Fruit fly (Drosophila melanogaster) whole organism, embryonic: ENCODE data around the gene CG6511.

Experiments
- Abd-B ChIP-seq: fragments of 200-800 bp; sonication (Bioruptor generic); optimal IDR thresholded peaks from 2 replicates; lab custom pipeline; 2018; ENCODE audit warnings: missing biosample characterization, mild to moderate bottlenecking, missing genetic modification characterization, moderate library complexity
- CG10321 ChIP-seq: fragments of 200-800 bp; sonication (Bioruptor generic); IDR thresholded peaks from 2 replicates; pipeline ENCODE4 v1.3.6; 2022; ENCODE audit warnings: missing biosample characterization, missing genetic modification characterization
- CG10543 ChIP-seq: fragments of 200-800 bp; sonication (Bioruptor generic); optimal IDR thresholded peaks from 3 replicates; lab custom pipeline; 2017; ENCODE audit warnings: missing biosample characterization, mild to moderate bottlenecking, missing genetic modification characterization, moderate library complexity
- CG11398 ChIP-seq: fragments of 200-800 bp; sonication (Bioruptor generic); optimal IDR thresholded peaks from 2 replicates; lab custom pipeline; 2016; ENCODE audit warnings: missing biosample characterization, missing genetic modification characterization
- CG11456 ChIP-seq: fragments of 200-800 bp; sonication (Bioruptor generic); IDR thresholded peaks from 3 replicates; pipeline ENCODE4 v1.3.6; 2022; ENCODE audit warnings: missing biosample characterization, missing genetic modification characterization
- CG11696 ChIP-seq: fragments of 200-800 bp; sonication (Bioruptor generic); IDR thresholded peaks from 2 replicates; pipeline ENCODE4 v1.3.6; 2022; ENCODE audit warnings: missing biosample characterization, missing genetic modification characterization
- CG12071 ChIP-seq: fragments of 200-800 bp; sonication (Bioruptor generic); optimal IDR thresholded peaks from 3 replicates; lab custom pipeline; 2018; ENCODE audit warnings: missing biosample characterization, mild to moderate bottlenecking, missing genetic modification characterization
- CG12219 ChIP-seq: fragments of 200-800 bp; sonication (Bioruptor generic); optimal IDR thresholded peaks from 3 replicates; lab custom pipeline; 2018; ENCODE audit warnings: missing biosample characterization, mild to moderate bottlenecking, missing genetic modification characterization
- CG13123 ChIP-seq: fragments of 200-800 bp; sonication (Bioruptor generic); optimal IDR thresholded peaks from 2 replicates; lab custom pipeline; 2016; ENCODE audit warnings: missing biosample characterization, missing genetic modification characterization
- CG13424 ChIP-seq: fragments of 200-800 bp; sonication (Bioruptor generic); optimal IDR thresholded peaks from 2 replicates; lab custom pipeline; 2019; ENCODE audit warnings: missing biosample characterization, mild to moderate bottlenecking, missing genetic modification characterization, moderate library complexity
- CG13775 ChIP-seq: fragments of 200-800 bp; sonication (Bioruptor generic); optimal IDR thresholded peaks from 3 replicates; lab custom pipeline; 2017; ENCODE audit warnings: missing biosample characterization, mild to moderate bottlenecking, missing genetic modification characterization
- CG14667 ChIP-seq: fragments of 200-800 bp; sonication (Bioruptor generic); IDR thresholded peaks from 2 replicates; pipeline ENCODE4 v1.3.6; 2022; ENCODE audit warnings: missing biosample characterization, missing genetic modification characterization
- CG14710 ChIP-seq: fragments of 200-800 bp; sonication (Bioruptor generic); optimal IDR thresholded peaks from 3 replicates; lab custom pipeline; 2019; ENCODE audit warnings: missing biosample characterization, mild to moderate bottlenecking, missing genetic modification characterization, moderate library complexity
- CG1529 ChIP-seq: fragments of 200-800 bp; sonication (Bioruptor generic); optimal IDR thresholded peaks from 3 replicates; lab custom pipeline; 2018; ENCODE audit warnings: missing biosample characterization, missing genetic modification characterization
- CG15696 ChIP-seq: fragments of 200-800 bp; sonication (Bioruptor generic); optimal IDR thresholded peaks from 2 replicates; lab custom pipeline; 2019; ENCODE audit warnings: missing biosample characterization, mild to moderate bottlenecking, missing genetic modification characterization, moderate library complexity
- CG17186 ChIP-seq: fragments of 200-800 bp; sonication (Bioruptor generic); optimal IDR thresholded peaks from 3 replicates; lab custom pipeline; 2017; ENCODE audit warnings: missing biosample characterization, missing genetic modification reagents, missing genetic modification characterization
- CG18476 ChIP-seq: fragments of 200-800 bp; sonication (Bioruptor generic); optimal IDR thresholded peaks from 2 replicates; lab custom pipeline; 2016; ENCODE audit warnings: missing biosample characterization, mild to moderate bottlenecking, missing genetic modification characterization
- CG2116 ChIP-seq: fragments of 200-800 bp; sonication (Bioruptor generic); optimal IDR thresholded peaks from 3 replicates; lab custom pipeline; 2018; ENCODE audit warnings: missing biosample characterization, mild to moderate bottlenecking, missing genetic modification characterization
- CG2712 ChIP-seq: fragments of 200-800 bp; optimal IDR thresholded peaks from 3 replicates; lab custom pipeline; 2019; ENCODE audit warnings: missing biosample characterization, mild to moderate bottlenecking, missing genetic modification characterization, moderate library complexity
- CG3726 ChIP-seq: fragments of 200-800 bp; sonication (Bioruptor generic); IDR thresholded peaks from 3 replicates; pipeline ENCODE4, ENCODE4 v1.3.6; 2022; ENCODE audit warnings: missing biosample characterization, missing genetic modification characterization
- CG3847 ChIP-seq: fragments of 200-800 bp; sonication (Bioruptor generic); IDR thresholded peaks from 2 replicates; pipeline ENCODE4 v1.3.6; 2022; ENCODE audit warnings: missing biosample characterization, missing genetic modification characterization
- CG4820 ChIP-seq: fragments of 200-800 bp; sonication (Bioruptor generic); optimal IDR thresholded peaks from 3 replicates; lab custom pipeline; 2016; ENCODE audit warnings: missing biosample characterization, missing genetic modification characterization
- CG7271 ChIP-seq: fragments of 200-800 bp; sonication (Bioruptor generic); optimal IDR thresholded peaks from 2 replicates; lab custom pipeline; 2018; ENCODE audit warnings: missing biosample characterization, mild to moderate bottlenecking, missing genetic modification characterization, moderate library complexity
- CG7928 ChIP-seq: fragments of 200-800 bp; sonication (Bioruptor generic); optimal IDR thresholded peaks from 2 replicates; lab custom pipeline; 2017; ENCODE audit warnings: missing biosample characterization, mild to moderate bottlenecking, missing genetic modification characterization
- CG8765 ChIP-seq: fragments of 200-800 bp; sonication (Bioruptor generic); IDR thresholded peaks from 2 replicates; pipeline ENCODE4 v1.3.6; 2022; ENCODE audit warnings: missing biosample characterization, missing genetic modification characterization
- CG9215 ChIP-seq: fragments of 200-800 bp; sonication (Bioruptor generic); IDR thresholded peaks from 2 replicates; pipeline ENCODE4 v1.3.6; 2022; ENCODE audit warnings: missing biosample characterization, missing genetic modification characterization
- D19A ChIP-seq: fragments of 200-800 bp; optimal IDR thresholded peaks from 3 replicates; lab custom pipeline; 2019; ENCODE audit warnings: missing biosample characterization, mild to moderate bottlenecking, missing genetic modification characterization, moderate library complexity
- Ets97D ChIP-seq: fragments of 200-800 bp; sonication (Bioruptor generic); optimal IDR thresholded peaks from 3 replicates; lab custom pipeline; 2016; ENCODE audit warnings: missing biosample characterization, missing genetic modification characterization
- HmgZ ChIP-seq: fragments of 200-800 bp; sonication (Bioruptor generic); optimal IDR thresholded peaks from 2 replicates; lab custom pipeline; 2018; ENCODE audit warnings: missing biosample characterization, mild to moderate bottlenecking, missing genetic modification characterization
- Side ChIP-seq: fragments of 200-800 bp; sonication (Bioruptor generic); optimal IDR thresholded peaks from 2 replicates; lab custom pipeline; 2016; ENCODE audit warnings: missing biosample characterization, missing genetic modification characterization
- Sry-β ChIP-seq: fragments of 200-800 bp; sonication (Bioruptor generic); optimal IDR thresholded peaks from 2 replicates; lab custom pipeline; 2018; ENCODE audit warnings: missing biosample characterization, mild to moderate bottlenecking, missing genetic modification characterization, moderate library complexity
- Tbp ChIP-seq: fragments of >200 bp; optimal IDR thresholded peaks from 2 replicates; lab custom pipeline; 2018; ENCODE audit warnings: missing biosample characterization, missing genetic modification characterization
- Usf ChIP-seq: fragments of 200-800 bp; sonication (Bioruptor generic); optimal IDR thresholded peaks from 2 replicates; lab custom pipeline; 2017; ENCODE audit warnings: missing genotype, missing biosample characterization, missing genetic modification characterization
- da ChIP-seq: fragments of 200-800 bp; sonication (Bioruptor generic); optimal IDR thresholded peaks from 2 replicates; lab custom pipeline; 2016; ENCODE audit warnings: missing biosample characterization, missing genetic modification characterization
- disco-r ChIP-seq: fragments of 200-800 bp; sonication (Bioruptor generic); optimal IDR thresholded peaks from 2 replicates; lab custom pipeline; 2016; ENCODE audit warnings: missing biosample characterization, missing genetic modification characterization
- ewg ChIP-seq: fragments of 200-800 bp; sonication (Bioruptor generic); optimal IDR thresholded peaks from 3 replicates; lab custom pipeline; 2017; ENCODE audit warnings: mild to moderate bottlenecking, missing biosample characterization, missing genetic modification reagents, missing genetic modification characterization
- gcm2 ChIP-seq: fragments of 200-800 bp; sonication (Bioruptor generic); optimal IDR thresholded peaks from 2 replicates; lab custom pipeline; 2016; ENCODE audit warnings: missing biosample characterization, missing genetic modification characterization
- gsb-n ChIP-seq: fragments of 200-800 bp; sonication (Bioruptor generic); optimal IDR thresholded peaks from 3 replicates; lab custom pipeline; 2018; ENCODE audit warnings: missing biosample characterization, mild to moderate bottlenecking, missing genetic modification characterization
- inv ChIP-seq: fragments of 200-800 bp; sonication (Bioruptor generic); IDR thresholded peaks from 2 replicates; pipeline ENCODE4 v1.3.6; 2022; ENCODE audit warnings: missing biosample characterization, missing genetic modification characterization; ENCODE audit not compliant: partially characterized antibody
- kah ChIP-seq: fragments of 200-800 bp; sonication (Bioruptor generic); optimal IDR thresholded peaks from 2 replicates; lab custom pipeline; 2018; ENCODE audit warnings: missing biosample characterization, mild to moderate bottlenecking, missing genetic modification characterization
- lilli ChIP-seq: fragments of 200-800 bp; sonication (Bioruptor generic); optimal IDR thresholded peaks from 3 replicates; lab custom pipeline; 2016; ENCODE audit warnings: missing biosample characterization, missing genetic modification characterization
- nerfin-2 ChIP-seq: fragments of 200-800 bp; sonication (Bioruptor generic); IDR thresholded peaks from 2 replicates; pipeline ENCODE4 v1.3.6; 2022; ENCODE audit warnings: missing biosample characterization, missing genetic modification characterization; ENCODE audit not compliant: partially characterized antibody
- odd ChIP-seq: fragments of 200-800 bp; sonication (Bioruptor generic); optimal IDR thresholded peaks from 2 replicates; lab custom pipeline; 2017; ENCODE audit warnings: missing biosample characterization, mild to moderate bottlenecking, missing genetic modification characterization
- pho ChIP-seq: fragments of 200-800 bp; sonication (Bioruptor generic); optimal IDR thresholded peaks from 2 replicates; lab custom pipeline; 2016; ENCODE audit warnings: missing biosample characterization, missing genetic modification characterization
- tna ChIP-seq: fragments of 200-800 bp; sonication (Bioruptor generic); IDR thresholded peaks from 2 replicates; pipeline ENCODE4 v1.3.6; 2022; ENCODE audit warnings: missing biosample characterization, missing genetic modification characterization; ENCODE audit not compliant: partially characterized antibody
- vfl ChIP-seq: fragments of 200-800 bp; sonication (Bioruptor generic); optimal IDR thresholded peaks from 2 replicates; lab custom pipeline; 2016; ENCODE audit warnings: missing biosample characterization, missing genetic modification characterization
- wor ChIP-seq: fragments of 200-800 bp; sonication (Bioruptor generic); IDR thresholded peaks from 2 replicates; pipeline ENCODE4 v1.3.6; 2022; ENCODE audit warnings: missing biosample characterization, missing genetic modification characterization
- z ChIP-seq: fragments of 200-800 bp; sonication (Bioruptor generic); IDR thresholded peaks from 3 replicates; pipeline ENCODE4 v1.3.6; 2022; ENCODE audit warnings: missing biosample characterization, missing genetic modification characterization
- zen ChIP-seq: fragments of 200-800 bp; sonication (Bioruptor generic); optimal IDR thresholded peaks from 3 replicates; lab custom pipeline; 2018; ENCODE audit warnings: missing biosample characterization, mild to moderate bottlenecking, missing genetic modification characterization, moderate library complexity
- zfh2 ChIP-seq: fragments of 200-800 bp; sonication (Bioruptor generic); optimal IDR thresholded peaks from 2 replicates; lab custom pipeline; 2016; ENCODE audit warnings: missing biosample characterization, missing genetic modification characterization

The CG6511 gene

DNA sequence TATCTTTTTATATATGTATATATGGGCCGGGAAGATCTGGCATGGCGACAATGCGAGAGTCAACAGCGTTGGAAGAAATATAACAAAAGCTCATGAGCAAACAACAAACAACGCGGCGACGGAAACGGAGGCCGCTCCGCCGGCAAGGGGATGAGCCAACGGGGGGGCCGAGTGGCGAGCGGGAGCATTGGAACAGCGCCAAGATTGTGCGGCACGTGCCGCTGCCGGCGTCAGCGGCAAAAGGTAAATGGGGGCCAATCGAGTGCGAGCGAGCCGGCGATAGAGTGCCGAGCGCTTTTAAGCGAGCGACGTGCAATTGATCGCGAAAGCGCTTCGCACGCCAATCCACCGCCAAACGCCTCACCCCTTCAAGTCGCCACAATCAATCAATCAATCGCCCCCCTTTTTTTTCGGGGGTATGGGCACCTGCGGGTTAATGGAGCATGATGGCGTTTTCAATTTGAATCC is 24.6 kb upstream of the CG6511 start (continued):
- TF ChIP-seq ewg (GFP tag; lab: Kevin White, UChicago) (peak; percentile 45), Usf (GFP tag; lab: Kevin White, UChicago) (peak; percentile 36), wor (no peak), gcm2 (no peak), kah (GFP tag; lab: Kevin White, UChicago) (peak; percentile 47), CG2712 (tag; lab: Kevin White, UChicago) (peak; percentile 50), CG14667 (GFP tag; lab: Robert Waterston, UW) (no peak), CG12219 (GFP tag; lab: Kevin White, UChicago) (no peak), inv (GFP tag; lab: Robert Waterston, UW) (no peak), CG1529 (peak; percentile 76), CG13424 (tag; lab: Kevin White, UChicago) (peak; percentile 49), odd (GFP tag; lab: Kevin White, UChicago) (peak; percentile 81), pho (GFP tag; lab: Kevin White, UChicago) (peak; percentile 37), CG10543 (peak; percentile 97), CG2116 (GFP tag; lab: Kevin White, UChicago) (peak; percentile 42), CG8765 (GFP tag; lab: Robert Waterston, UW) (no peak; the same call in 1 of the 2 replicates), da (GFP tag; lab: Kevin White, UChicago) (no peak), disco-r (no peak), nerfin-2 (GFP tag; lab: Robert Waterston, UW) (no peak), zen (tag; lab: Kevin White, UChicago) (no peak), D19A (tag; lab: Kevin White, UChicago) (peak; percentile 48), CG7271 (no peak), Sry-β (GFP tag; lab: Kevin White, UChicago) (peak; percentile 61), CG3847 (GFP tag; lab: Robert Waterston, UW) (0 out of 2 replicates have a peak, but pooled peaks have one; percentile 20), CG10321 (GFP tag; lab: Robert Waterston, UW) (peak; percentile 73), CG11456 (GFP tag; lab: Robert Waterston, UW) (peak; percentile 64; the same call in 2 of the 3 replicates), CG11398 (GFP tag; lab: Kevin White, UChicago) (no peak), CG12071 (GFP tag; lab: Kevin White, UChicago) (peak; percentile 69), CG18476 (GFP tag; lab: Kevin White, UChicago) (peak; percentile 16), Tbp (no peak), Side (peak; percentile 40), gsb-n (tag; lab: Kevin White, UChicago) (peak; percentile 66), CG13123 (GFP tag; lab: Kevin White, UChicago) (peak; percentile 62), zfh2 (GFP tag; lab: Kevin White, UChicago) (no peak), CG14710 (tag; lab: Kevin White, UChicago) (peak; percentile 39), CG17186 (GFP tag; lab: Kevin White, UChicago) (no peak), CG3726 (no peak), HmgZ (tag; lab: Kevin White, UChicago) (peak; percentile 57), CG9215 (GFP tag; lab: Robert Waterston, UW) (no peak; the same call in 1 of the 2 replicates), tna (GFP tag; lab: Robert Waterston, UW) (no peak), CG4820 (GFP tag; lab: Kevin White, UChicago) (peak; percentile 3), CG15696 (tag; lab: Kevin White, UChicago) (peak; percentile 13), Ets97D (GFP tag; lab: Kevin White, UChicago) (no peak), CG7928 (peak; percentile 61), CG11696 (GFP tag; lab: Robert Waterston, UW) (peak; percentile 35; the same call in 1 of the 2 replicates), CG13775 (GFP tag; lab: Kevin White, UChicago) (peak; percentile 33), vfl (no peak), z (GFP tag; lab: Robert Waterston, UW) (peak; percentile 63; the same call in 1 of the 3 replicates), lilli (GFP tag; lab: Kevin White, UChicago) (peak; percentile 33), Abd-B (no peak)
